Worm (Caenorhabditis elegans) whole organism, L4/young adult: ENCODE measurements around the gene M153.3.

Source experiments
- W03F9.2 ChIP-seq: fragments of 150-350 bp; optimal IDR thresholded peaks from 2 replicates; lab custom pipeline; 2014; ENCODE audit warnings: missing biosample characterization, missing genetic modification characterization
- dao-5 ChIP-seq: sonication (generic microtip); optimal IDR thresholded peaks from 2 replicates; lab custom pipeline; 2016; ENCODE audit warnings: missing genotype, missing genetic modification characterization, moderate library complexity, missing compliant biosample characterization
- him-1 ChIP-seq: sonication (generic microtip); optimal IDR thresholded peaks from 2 replicates; lab custom pipeline; 2016; ENCODE audit warnings: missing genotype, missing genetic modification reagents, missing genetic modification characterization, missing compliant biosample characterization

Gene M153.3

ce11 chrX:12142569-12142968 lies at the start of gene M153.3:
Gene M153.3, plus strand, starts transcription at chrX:12142869.
- TF ChIP-seq W03F9.2 (tag; lab: Kevin White, UChicago) (no peak), him-1 (tag; lab: Kevin White, UChicago) (no peak), dao-5 (tag; lab: Kevin White, UChicago) (no peak)

ce11 chrX:12093043-12093442 lies 49.6 kb upstream of the M153.3 start, which contains the start of gene W03G11.4:
Gene W03G11.4, minus strand, starts transcription at chrX:12093143.
- TF ChIP-seq W03F9.2 (tag; lab: Kevin White, UChicago) (no peak), him-1 (tag; lab: Kevin White, UChicago) (no peak), dao-5 (tag; lab: Kevin White, UChicago) (no peak)

- TF ChIP-seq dao-5 (tag; lab: Kevin White, UChicago) = no peak
- no peak for TF ChIP-seq him-1 (tag; lab: Kevin White, UChicago)
- no peak for TF ChIP-seq W03F9.2 (tag; lab: Kevin White, UChicago)
These were observed 48.7 kb upstream of the M153.3 start for ce11 chrX:12093992-12094391.

ce11 chrX:12095200-12095599 lies 47.5 kb upstream of the M153.3 start:
- TF ChIP-seq him-1 (tag; lab: Kevin White, UChicago) (no peak), dao-5 (tag; lab: Kevin White, UChicago) (no peak), W03F9.2 (tag; lab: Kevin White, UChicago) (no peak)

ce11 chrX:12097995-12098394 lies 44.7 kb upstream of the M153.3 start:
- no peak for TF ChIP-seq dao-5 (tag; lab: Kevin White, UChicago)
- TF ChIP-seq W03F9.2 (tag; lab: Kevin White, UChicago) = no peak
- TF ChIP-seq him-1 (tag; lab: Kevin White, UChicago) = no peak

DNA sequence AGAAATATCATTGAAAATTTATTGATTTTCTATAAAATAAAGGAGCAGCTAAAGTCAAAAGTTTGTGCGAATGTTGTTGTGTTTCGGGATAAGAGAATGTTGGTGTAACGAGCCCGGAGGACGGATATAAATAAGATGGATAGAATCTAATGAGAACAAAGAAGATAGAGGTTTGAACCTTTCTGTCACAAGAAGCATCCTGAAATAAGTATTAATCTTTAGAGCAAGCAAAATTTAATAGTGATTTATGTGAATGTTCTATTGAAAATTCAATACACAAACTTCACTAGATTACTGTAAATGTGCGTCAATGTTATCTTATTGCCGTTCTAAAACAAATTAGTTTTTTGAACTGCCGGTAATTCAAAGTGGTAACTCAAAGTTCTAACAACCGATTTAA lies 39.0 kb upstream of the M153.3 start, which contains the start of gene W03G11.3:
Gene W03G11.3, minus strand, starts transcription at position 101 of the 400 bp plus-strand sequence.
- TF ChIP-seq him-1 (tag; lab: Kevin White, UChicago) = no peak
- no peak for TF ChIP-seq W03F9.2 (tag; lab: Kevin White, UChicago)
- TF ChIP-seq dao-5 (tag; lab: Kevin White, UChicago) = no peak

- TF ChIP-seq W03F9.2 (tag; lab: Kevin White, UChicago) (no peak), him-1 (tag; lab: Kevin White, UChicago) (no peak), dao-5 (tag; lab: Kevin White, UChicago) (no peak)
These were observed 38.0 kb upstream of the M153.3 start, which contains the start of gene col-181 for ce11 chrX:12104630-12105029. Gene col-181, plus strand, starts transcription at chrX:12104930.

- TF ChIP-seq him-1 (tag; lab: Kevin White, UChicago) = no peak
- TF ChIP-seq dao-5 (tag; lab: Kevin White, UChicago) = no peak
- no peak for TF ChIP-seq W03F9.2 (tag; lab: Kevin White, UChicago)
These were observed 37.2 kb upstream of the M153.3 start for ce11 chrX:12105458-12105857.

DNA sequence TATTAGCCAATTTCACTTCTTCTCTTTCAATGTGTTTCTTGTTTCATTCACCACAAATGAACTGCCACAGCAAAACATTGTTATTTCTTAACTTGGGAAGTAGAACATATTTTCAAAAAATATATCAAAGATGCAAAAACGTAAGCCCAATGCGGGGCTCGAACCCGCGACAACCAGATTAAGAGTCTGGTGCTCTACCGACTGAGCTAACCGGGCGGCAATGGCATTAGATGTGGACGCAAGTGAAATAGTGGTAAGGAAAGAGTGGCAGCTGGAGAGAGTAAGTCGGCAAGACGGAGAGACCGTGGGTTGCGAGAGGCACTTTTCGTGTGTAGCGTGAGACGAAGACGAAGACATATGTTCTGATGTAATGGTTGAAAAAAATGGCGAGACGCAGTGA lies 36.7 kb upstream of the M153.3 start:
- TF ChIP-seq W03F9.2 (tag; lab: Kevin White, UChicago) = peak; percentile 8
- peak; percentile 89 for TF ChIP-seq him-1 (tag; lab: Kevin White, UChicago)
- TF ChIP-seq dao-5 (tag; lab: Kevin White, UChicago) = peak; percentile 56

- TF ChIP-seq dao-5 (tag; lab: Kevin White, UChicago) = no peak
- TF ChIP-seq W03F9.2 (tag; lab: Kevin White, UChicago) = no peak
- TF ChIP-seq him-1 (tag; lab: Kevin White, UChicago) = no peak
These were observed 34.0 kb upstream of the M153.3 start, which contains the start of the genes W03G11.2 and lgc-13 for ce11 chrX:12108517-12109216. Gene W03G11.2, minus strand, starts transcription at chrX:12108617. Gene lgc-13, plus strand, starts transcription at chrX:12109166.

ce11 chrX:12111213-12111612 lies 31.5 kb upstream of the M153.3 start, which contains the start of gene lgc-14:
Gene lgc-14, plus strand, starts transcription at chrX:12111513.
- TF ChIP-seq W03F9.2 (tag; lab: Kevin White, UChicago) (no peak), dao-5 (tag; lab: Kevin White, UChicago) (no peak), him-1 (tag; lab: Kevin White, UChicago) (no peak)

DNA sequence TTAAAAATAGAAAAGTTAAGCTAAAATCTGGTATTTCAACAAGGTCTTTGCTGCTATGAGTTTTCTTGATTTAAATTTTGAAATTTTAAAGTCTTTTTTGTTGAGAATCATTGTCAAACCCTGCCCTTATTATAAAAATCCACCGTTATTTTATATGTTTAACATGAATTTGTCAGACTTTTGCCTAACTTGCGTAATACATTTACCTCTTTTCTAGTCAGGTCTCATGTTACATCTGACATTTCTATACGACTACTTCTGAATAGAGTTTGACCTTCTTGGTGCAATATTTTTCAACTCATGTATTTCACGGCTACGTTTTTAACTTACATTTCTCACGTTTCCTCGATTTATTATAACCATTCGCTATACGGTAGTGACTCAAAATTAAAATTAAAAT lies 28.6 kb upstream of the M153.3 start, which contains the start of gene lgc-15:
Gene lgc-15, plus strand, starts transcription at position 301 of the 400 bp plus-strand sequence.
- TF ChIP-seq dao-5 (tag; lab: Kevin White, UChicago) (no peak), him-1 (tag; lab: Kevin White, UChicago) (no peak), W03F9.2 (tag; lab: Kevin White, UChicago) (no peak)

DNA sequence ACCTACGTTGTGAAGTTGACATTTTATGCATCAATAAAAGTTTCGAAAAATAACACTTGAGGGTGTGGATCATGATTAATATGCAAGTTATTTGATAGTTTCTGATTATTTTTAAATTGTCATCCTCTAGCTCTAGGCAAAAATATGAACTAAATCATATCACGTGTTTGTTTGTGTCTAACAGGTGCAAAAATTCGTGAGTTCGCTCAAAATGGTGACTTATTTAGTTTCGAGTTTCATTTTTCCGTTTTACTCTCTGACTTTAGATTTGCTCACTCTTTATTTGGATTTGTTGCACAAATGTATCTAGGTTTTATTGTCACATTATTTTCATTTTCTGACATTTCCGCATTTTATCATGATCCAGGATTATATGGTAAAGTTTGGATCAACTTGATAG lies 24.3 kb upstream of the M153.3 start, which contains the start of gene lgc-16:
Gene lgc-16, plus strand, starts transcription at position 301 of the 400 bp plus-strand sequence.
- no peak for TF ChIP-seq W03F9.2 (tag; lab: Kevin White, UChicago)
- TF ChIP-seq dao-5 (tag; lab: Kevin White, UChicago) = no peak
- TF ChIP-seq him-1 (tag; lab: Kevin White, UChicago) = no peak
